Fruit fly (Drosophila melanogaster) ovary, adult (tissue): ENCODE data around the gene psidin.

Experiments used
- CG17801 ChIP-seq: fragments of 200-800 bp; optimal IDR thresholded peaks from 2 replicates; lab custom pipeline; 2019; ENCODE audit warnings: missing biosample characterization, mild to moderate bottlenecking, missing genetic modification characterization, moderate library complexity; ENCODE audit not compliant: partially characterized antibody

The psidin gene

DNA sequence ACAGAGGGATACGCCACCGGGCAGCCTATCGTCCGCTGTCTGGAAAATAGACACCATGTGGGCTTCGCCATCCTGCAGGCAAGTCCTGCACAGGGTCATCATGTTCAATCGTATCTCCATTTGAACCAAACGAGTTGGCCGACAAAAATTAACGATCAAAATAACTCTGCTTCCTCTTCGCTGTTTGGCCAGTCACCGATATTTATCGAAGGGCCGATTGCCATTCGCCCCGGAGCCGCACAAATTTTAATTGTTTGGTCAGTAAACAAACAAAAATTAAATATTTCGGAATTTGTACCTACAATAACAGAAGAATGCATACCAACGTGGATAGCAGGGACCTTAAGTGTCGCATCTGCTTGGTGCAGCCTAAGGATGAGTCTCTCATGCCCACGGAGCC lies 6.3 kb downstream of the psidin start, which contains the start of the genes CG4424 and CG4854:
Gene CG4424, minus strand, starts transcription at position 200 of the 400 bp plus-strand sequence.
Gene CG4854, plus strand, starts transcription at position 218 of the 400 bp plus-strand sequence.
- no peak for TF ChIP-seq CG17801

DNA sequence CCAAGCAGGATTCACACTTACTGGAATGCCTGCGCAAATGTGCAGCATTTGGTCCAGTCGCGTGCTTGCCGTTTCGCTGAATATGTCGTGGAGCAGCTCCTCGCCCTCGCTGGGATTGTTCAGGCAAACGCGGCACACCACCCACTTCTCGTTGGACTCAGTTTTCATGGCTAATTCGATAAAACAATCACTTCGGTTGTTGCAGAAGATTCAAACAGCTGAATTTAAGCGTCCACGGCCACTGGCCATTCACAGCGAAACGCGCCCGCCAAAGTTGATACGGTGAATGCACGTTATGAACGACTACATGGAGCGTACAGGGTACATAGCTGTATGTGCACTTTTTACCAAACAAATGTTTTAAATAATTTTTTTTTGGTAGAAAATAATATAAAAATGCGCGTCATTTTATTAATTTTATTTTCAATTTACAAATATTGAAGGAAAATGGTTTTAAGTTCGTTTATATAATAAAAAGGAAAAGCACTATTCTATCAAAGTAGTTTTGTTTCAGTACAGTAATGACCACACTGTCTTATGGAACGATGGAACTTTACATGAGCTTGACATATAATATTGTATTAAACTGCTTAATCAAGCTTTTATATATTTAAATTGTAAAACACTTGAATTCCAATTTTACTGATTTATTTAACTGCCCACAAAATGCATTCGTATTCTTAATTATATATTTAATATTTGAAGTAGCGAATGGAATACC lies 9.7 kb downstream of the psidin start, which contains the start of gene trem:
Gene trem, minus strand, starts transcription at position 267 of the 721 bp plus-strand sequence.
- TF ChIP-seq CG17801: peak; percentile 61

dm6 chr3R:20031764-20032079 lies 10.2 kb downstream of the psidin start, which contains the start of gene idc:
Gene idc (plus strand): TSS chr3R:20031823.
- TF ChIP-seq CG17801: no peak

DNA sequence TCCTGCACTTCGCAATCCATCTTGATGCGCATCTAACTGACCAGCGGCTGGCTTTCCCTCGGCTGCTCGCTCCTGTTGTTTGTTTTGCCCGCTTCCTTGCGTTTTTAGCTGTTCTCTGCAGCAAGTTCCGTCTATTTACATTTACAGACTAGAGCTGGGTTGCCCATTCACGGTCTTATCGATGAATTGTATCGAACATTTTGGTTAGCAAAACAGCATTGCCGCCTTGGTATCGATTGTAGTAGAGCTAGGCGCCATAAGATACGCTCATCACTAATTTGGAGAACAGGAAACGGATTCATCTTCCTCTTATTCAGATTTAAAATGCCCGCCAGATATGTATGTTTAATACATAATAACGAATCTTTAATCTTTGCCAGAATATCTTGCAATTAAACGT lies 14.4 kb downstream of the psidin start, which contains the start of gene Regnase-1:
Gene Regnase-1, minus strand, starts transcription at position 170 of the 400 bp plus-strand sequence.
- peak; percentile 93 for TF ChIP-seq CG17801

DNA sequence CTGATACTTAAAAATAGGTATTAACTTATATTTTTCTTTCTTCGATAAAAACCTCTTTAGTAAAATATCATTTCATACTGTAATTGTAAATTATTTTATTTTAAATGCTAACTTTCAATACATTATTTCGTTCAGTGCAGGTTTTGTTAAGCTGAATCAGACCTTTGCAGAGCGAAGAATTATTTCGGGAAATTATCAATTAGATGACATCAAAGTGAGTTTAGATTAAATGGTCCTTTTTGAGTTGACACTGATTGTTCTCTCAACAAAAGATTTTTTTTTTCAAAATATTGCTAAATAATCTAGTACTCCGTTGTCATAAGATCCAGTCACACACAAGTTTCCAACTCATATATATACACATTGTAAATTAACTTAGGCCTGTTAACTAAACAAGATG lies 21.0 kb downstream of the psidin start, which contains the start of the genes CG33934 and Indy-2:
Gene CG33934, plus strand, starts transcription at position 301 of the 400 bp plus-strand sequence.
Gene Indy-2, plus strand, starts transcription at position 301 of the 400 bp plus-strand sequence.
- TF ChIP-seq CG17801: no peak

- no peak for TF ChIP-seq CG17801
These were observed 34.3 kb downstream of the psidin start, which contains the start of gene CG17193 for dm6 chr3R:20055809-20056208. Gene CG17193 (minus strand): TSS chr3R:20056097.

dm6 chr3R:20057501-20057900 lies 36.0 kb downstream of the psidin start, which contains the start of gene mdlc:
Gene mdlc (plus strand): TSS chr3R:20057748.
- no peak for TF ChIP-seq CG17801

dm6 chr3R:20058960-20059359 lies 37.5 kb downstream of the psidin start:
- no peak for TF ChIP-seq CG17801

- no peak for TF ChIP-seq CG17801
These were observed 38.1 kb downstream of the psidin start, which contains the start of gene CG4390 for dm6 chr3R:20059650-20060049. Gene CG4390 (minus strand): TSS chr3R:20059750.

DNA sequence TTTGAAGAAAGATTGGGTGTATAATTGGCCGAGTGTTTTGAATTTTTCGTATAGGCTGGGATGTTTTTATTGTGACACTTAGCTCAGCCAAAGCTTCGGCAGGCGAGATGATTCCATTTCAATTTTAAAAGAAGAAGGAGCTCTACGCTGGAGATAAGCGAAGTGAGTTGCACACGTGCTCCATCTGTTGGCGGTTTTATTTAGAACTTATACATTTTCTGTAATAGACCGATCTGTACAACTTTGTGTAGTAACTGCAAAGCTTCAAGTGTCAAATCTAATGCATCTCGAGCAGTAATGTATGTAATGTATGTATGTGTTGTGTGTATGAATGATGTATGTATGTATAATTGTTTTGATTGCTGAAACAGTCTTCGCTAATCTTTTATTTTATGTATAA lies 44.9 kb downstream of the psidin start:
- TF ChIP-seq CG17801: no peak
